Worm (Caenorhabditis elegans): ENCODE data around the gene mlc-5.

The mlc-5 gene

ce11 chrIII:13625650-13626430 is 2.7 kb downstream of the mlc-5 start (continued):
- TF ChIP-seq T07F8.4 (tag; optimal IDR thresholded peaks at IDR 0.05) (no peak), rcor-1 (GFP tag; IDR thresholded peaks at IDR 0.05) (no peak), hlh-12 (tag; optimal IDR thresholded peaks at IDR 0.05) (no peak), akir-1 (GFP tag; optimal IDR thresholded peaks at IDR 0.05) (no peak), cebp-2 (GFP tag; IDR thresholded peaks at IDR 0.05) (no peak), F52B5.7 (tag; optimal IDR thresholded peaks at IDR 0.05) (peak; percentile 6), nhr-27 (tag; optimal IDR thresholded peaks at IDR 0.05) (no peak), somi-1 (GFP tag; optimal IDR thresholded peaks at IDR 0.05) (no peak), ZK185.1 (tag; optimal IDR thresholded peaks at IDR 0.05; ENCODE audit: poor library complexity, severe bottlenecking) (peak; percentile 37), T26A5.8 (tag; optimal IDR thresholded peaks at IDR 0.05) (peak; percentile 6), sea-2 (GFP tag; IDR thresholded peaks at IDR 0.05) (no peak), sdz-38 (tag; optimal IDR thresholded peaks at IDR 0.05) (no peak), madf-3 (GFP tag; IDR thresholded peaks at IDR 0.05) (0 out of 2 replicates have a peak, but pooled peaks have one; percentile 52), Y56A3A.18 (GFP tag; IDR thresholded peaks at IDR 0.05) (no peak; the same call in 1 of the 2 replicates), sptf-2 (GFP tag; optimal IDR thresholded peaks at IDR 0.05) (no peak), lsl-1 (GFP tag; optimal IDR thresholded peaks at IDR 0.05) (no peak), F57C9.4 (tag; optimal IDR thresholded peaks at IDR 0.05) (peak; percentile 7), F55B11.4 (tag; optimal IDR thresholded peaks at IDR 0.05; ENCODE audit: borderline replicate concordance, insufficient read depth) (no peak), tbx-9 (tag; optimal IDR thresholded peaks at IDR 0.05; ENCODE audit: borderline replicate concordance) (no peak), Y79H2A.3 (GFP tag; conservative IDR thresholded peaks at IDR 0.05) (no peak), egl-18 (GFP tag; IDR thresholded peaks at IDR 0.05) (no peak), nhr-120 (GFP tag; IDR thresholded peaks at IDR 0.05) (no peak), tbp1 (GFP tag; optimal IDR thresholded peaks at IDR 0.05) (peak; percentile 27), gei-17 (GFP tag; optimal IDR thresholded peaks at IDR 0.05) (no peak), hmg-20 (GFP tag; IDR thresholded peaks at IDR 0.05) (0 out of 2 replicates have a peak, but pooled peaks have one; percentile 3), lin-35 (GFP tag; optimal IDR thresholded peaks at IDR 0.05) (no peak), lag-1 (GFP tag; IDR thresholded peaks at IDR 0.05) (no peak), ets-4 (GFP tag; optimal IDR thresholded peaks at IDR 0.05) (no peak), pha-4 (tag; optimal IDR thresholded peaks at IDR 0.05) (no peak), F10E7.11 (tag; optimal IDR thresholded peaks at IDR 0.05) (no peak), ceh-91 (GFP tag; IDR thresholded peaks at IDR 0.05) (no peak), let-607 (tag; optimal IDR thresholded peaks at IDR 0.05) (no peak), ceh-100 (GFP tag; IDR thresholded peaks at IDR 0.05) (no peak), dpff-1 (tag; optimal IDR thresholded peaks at IDR 0.05) (no peak), hsf-1 (GFP tag; IDR thresholded peaks at IDR 0.05) (peak; percentile 55; the same call in 1 of the 2 replicates), attf-3 (GFP tag; conservative IDR thresholded peaks at IDR 0.05) (no peak), aptf-2 (GFP tag; conservative IDR thresholded peaks at IDR 0.05) (no peak), bed-1 (GFP tag; IDR thresholded peaks at IDR 0.05) (0 out of 2 replicates have a peak, but pooled peaks have one; percentile 58), snpc-1.3 (tag; optimal IDR thresholded peaks at IDR 0.05; ENCODE audit: insufficient read depth) (no peak), pbrm-1 (GFP tag; IDR thresholded peaks at IDR 0.05) (0 out of 2 replicates have a peak, but pooled peaks have one; percentile 35), B0035.1 (tag; optimal IDR thresholded peaks at IDR 0.05) (no peak), snpc-4 (GFP tag; optimal IDR thresholded peaks at IDR 0.05) (no peak), snpc-4 (tag; optimal IDR thresholded peaks at IDR 0.05) (no peak), lsy-27 (tag; optimal IDR thresholded peaks at IDR 0.05; ENCODE audit: borderline replicate concordance, insufficient read depth) (no peak), attf-5 (GFP tag; optimal IDR thresholded peaks at IDR 0.05) (no peak), tlf-1 (GFP tag; optimal IDR thresholded peaks at IDR 0.05) (peak; percentile 50)

Measured in whole organism, young adult.